Worm (Caenorhabditis elegans) whole organism, L1 larva: Measurements from ENCODE around the gene jmjd-4.

Experiments
- C04F5.9 ChIP-seq: sonication (generic microtip); optimal IDR thresholded peaks from 2 replicates; lab custom pipeline; 2016; ENCODE audit warnings: missing genetic modification characterization, missing compliant biosample characterization
- ceh-63 ChIP-seq: fragments of 200-800 bp; sonication (Bioruptor generic); optimal IDR thresholded peaks from 2 replicates; lab custom pipeline; 2018; ENCODE audit warnings: mild to moderate bottlenecking, missing genetic modification characterization, missing compliant biosample characterization
- egl-27 ChIP-seq, 2 experiments: fragments of 150-350 bp in 1 of 2; sonication (generic microtip); optimal IDR thresholded peaks; 3 replicates each; lab custom pipeline; 2017 to 2018; ENCODE audit warnings: missing biosample characterization in 2 of 2, missing genetic modification characterization in 2 of 2, missing genetic modification reagents in 2 of 2
- lsy-2 ChIP-seq, 2 experiments: fragments of 150-350 bp; optimal IDR thresholded peaks; 2 replicates each; lab custom pipeline; 2014; ENCODE audit warnings: missing biosample characterization in 2 of 2, missing genetic modification characterization in 2 of 2
- nhr-237 ChIP-seq: fragments of 150-350 bp; optimal IDR thresholded peaks from 2 replicates; lab custom pipeline; 2014; ENCODE audit warnings: missing biosample characterization, missing genetic modification characterization

DNA sequence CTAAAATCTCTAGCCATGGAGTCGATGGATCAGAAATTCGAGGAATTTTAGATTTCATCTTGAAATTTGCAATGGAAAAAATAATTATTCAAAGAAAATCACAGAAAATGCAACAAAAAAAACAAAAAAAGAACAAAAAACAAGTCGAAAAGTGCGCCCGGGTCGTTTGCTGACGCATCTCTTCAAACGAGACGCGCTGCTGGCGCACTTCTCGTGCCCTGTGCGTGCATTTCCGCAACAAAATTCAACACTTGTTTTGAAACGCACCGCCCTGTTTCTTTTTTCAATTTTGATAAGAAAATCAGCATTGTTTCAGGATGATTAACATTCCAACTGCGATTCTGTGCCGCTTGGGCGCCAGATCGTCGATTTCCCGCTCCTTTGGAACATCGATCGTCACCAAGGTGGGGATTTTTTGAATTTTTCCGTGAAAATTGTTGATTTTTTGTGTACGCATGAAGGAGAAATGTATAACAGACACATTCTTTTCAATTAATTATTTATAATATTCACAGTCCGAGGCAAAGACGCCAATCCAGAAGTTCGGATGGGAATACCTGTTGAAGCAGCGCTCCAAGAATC is at the start of gene jmjd-4, which contains the start of gene mev-1:
- TF ChIP-seq ceh-63 (no peak), C04F5.9 (tag; lab: Kevin White, UChicago) (peak; percentile 65), lsy-2 (tag; optimal IDR thresholded peaks at IDR 0.05; lab: Kevin White, UChicago) (peak; percentile 90 to 93), nhr-237 (no peak), egl-27 (tag; optimal IDR thresholded peaks at IDR 0.05; lab: Kevin White, UChicago) (no peak)
